Fruit fly (Drosophila melanogaster) whole organism, pupa: ENCODE measurements around the gene Teh1.

ENCODE experiments used
- CG13204 ChIP-seq: fragments of 200-800 bp; sonication (Bioruptor generic); optimal IDR thresholded peaks from 2 replicates; lab custom pipeline; 2018; ENCODE audit warnings: missing biosample characterization, mild to moderate bottlenecking, missing genetic modification characterization, moderate library complexity
- CG14655 ChIP-seq: fragments of 200-800 bp; sonication (Bioruptor generic); optimal IDR thresholded peaks from 3 replicates; lab custom pipeline; 2017; ENCODE audit warnings: mild to moderate bottlenecking, missing biosample characterization, missing genetic modification reagents, missing genetic modification characterization
- CG15710 ChIP-seq: fragments of 200-800 bp; sonication (Bioruptor generic); optimal IDR thresholded peaks from 2 replicates; lab custom pipeline; 2018; ENCODE audit warnings: missing biosample characterization, mild to moderate bottlenecking, missing genetic modification characterization, moderate library complexity
- CG17806 ChIP-seq: fragments of 200-800 bp; sonication (Bioruptor generic); optimal IDR thresholded peaks from 2 replicates; lab custom pipeline; 2018; ENCODE audit warnings: missing biosample characterization, mild to moderate bottlenecking, missing genetic modification characterization, moderate library complexity
- CG32121 ChIP-seq: fragments of 200-800 bp; sonication (Bioruptor generic); IDR thresholded peaks from 2 replicates; pipeline ENCODE4 v1.3.6; 2022; ENCODE audit warnings: missing biosample characterization, missing genetic modification characterization
- CG34367 ChIP-seq: fragments of 200-800 bp; sonication (Bioruptor generic); optimal IDR thresholded peaks from 2 replicates; lab custom pipeline; 2018; ENCODE audit warnings: missing biosample characterization, mild to moderate bottlenecking, missing genetic modification characterization
- CG8301 ChIP-seq: fragments of 200-800 bp; sonication (Bioruptor generic); optimal IDR thresholded peaks from 2 replicates; lab custom pipeline; 2018; ENCODE audit warnings: missing biosample characterization, mild to moderate bottlenecking, missing genetic modification characterization
- D1 ChIP-seq: fragments of 200-800 bp; sonication (Bioruptor generic); optimal IDR thresholded peaks from 2 replicates; lab custom pipeline; 2018; ENCODE audit warnings: missing biosample characterization, mild to moderate bottlenecking, missing genetic modification characterization, moderate library complexity
- EcR ChIP-seq: fragments of 200-800 bp; sonication (Bioruptor generic); optimal IDR thresholded peaks from 3 replicates; lab custom pipeline; 2019; ENCODE audit warnings: missing biosample characterization, missing genetic modification characterization, mild to moderate bottlenecking, moderate library complexity, missing genetic modification reagents
- Ets98B ChIP-seq: fragments of 200-800 bp; sonication (Bioruptor generic); IDR thresholded peaks from 2 replicates; pipeline ENCODE4 v1.3.6; 2022; ENCODE audit warnings: missing biosample characterization, missing genetic modification characterization
- Pif1B ChIP-seq: fragments of 200-800 bp; sonication (Bioruptor generic); optimal IDR thresholded peaks from 3 replicates; lab custom pipeline; 2016; ENCODE audit warnings: missing biosample characterization, missing genetic modification characterization
- gl ChIP-seq: fragments of 200-800 bp; sonication (Bioruptor generic); optimal IDR thresholded peaks from 2 replicates; lab custom pipeline; 2018; ENCODE audit warnings: missing biosample characterization, mild to moderate bottlenecking, missing genetic modification characterization

DNA sequence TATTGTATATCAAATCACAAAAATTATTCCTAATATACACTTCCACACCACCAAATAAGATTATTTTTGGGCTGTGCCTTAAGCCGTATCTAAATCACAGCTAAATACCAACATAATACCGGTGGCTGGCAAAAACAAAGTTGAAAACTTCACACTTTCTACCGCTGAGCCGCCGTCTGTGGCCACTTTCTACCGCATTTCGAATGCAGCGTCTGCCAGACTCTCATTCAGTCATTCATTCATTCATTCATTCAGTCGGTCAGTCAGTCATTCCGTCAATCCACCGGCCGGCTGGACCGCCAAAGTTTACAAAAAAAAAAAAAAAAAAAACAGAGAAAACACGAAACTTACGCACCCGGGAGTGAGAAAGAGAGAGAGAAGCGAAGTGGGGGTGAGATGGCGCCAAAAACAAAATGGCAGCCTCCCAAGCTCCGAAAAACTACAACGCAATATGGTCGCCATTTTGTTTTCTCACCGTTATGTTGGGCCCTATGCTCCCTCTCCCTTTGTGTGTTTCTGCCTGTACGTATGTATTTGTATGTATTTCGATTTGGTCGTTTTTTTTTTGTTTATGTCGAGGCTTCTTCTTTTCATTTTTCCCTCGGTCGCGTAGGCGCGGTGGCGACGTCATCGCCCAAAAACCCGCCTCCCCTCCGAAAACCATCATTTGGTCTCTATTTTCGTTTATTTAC, 15.5 kb upstream of the Teh1 start:
- TF ChIP-seq CG13204 (no peak), Pif1B (GFP tag; lab: Kevin White, UChicago) (no peak), Ets98B (GFP tag; lab: Robert Waterston, UW) (no peak), CG34367 (no peak), CG15710 (tag; lab: Kevin White, UChicago) (no peak), CG14655 (GFP tag; lab: Kevin White, UChicago) (no peak), CG32121 (GFP tag; lab: Robert Waterston, UW) (no peak), CG17806 (tag; lab: Kevin White, UChicago) (no peak), gl (tag; lab: Kevin White, UChicago) (no peak), CG8301 (tag; lab: Kevin White, UChicago) (no peak), EcR (no peak), D1 (tag; lab: Kevin White, UChicago) (no peak)
